Worm (Caenorhabditis elegans) whole organism, L2 larva: ENCODE results near the gene Y59A8B.12.

ENCODE experiments used
- mbf-1 ChIP-seq: sonication (generic microtip); optimal IDR thresholded peaks from 2 replicates; lab custom pipeline; 2017; ENCODE audit warnings: missing biosample characterization, missing genetic modification characterization
- sem-4 ChIP-seq: fragments of 150-350 bp; optimal IDR thresholded peaks from 2 replicates; lab custom pipeline; 2014; ENCODE audit warnings: missing biosample characterization, missing genetic modification reagents, missing genetic modification characterization

The Y59A8B.12 gene

ce11 chrV:18043271-18043670, 42.8 kb downstream of the Y59A8B.12 start, which contains the start of gene ebp-1:
Gene ebp-1 (plus strand): TSS chrV:18043571.
- TF ChIP-seq sem-4 (tag; lab: Kevin White, UChicago) (no peak), mbf-1 (tag; lab: Kevin White, UChicago) (no peak)
- TF ChIP-seq, all 48 proteins: peak for 0
